Worm (Caenorhabditis elegans): Measurements from ENCODE around the gene slc-25A21.
A peak's percentile ranks its signal among the peaks of the same experiment; 100 is the strongest.

Gene slc-25A21

DNA sequence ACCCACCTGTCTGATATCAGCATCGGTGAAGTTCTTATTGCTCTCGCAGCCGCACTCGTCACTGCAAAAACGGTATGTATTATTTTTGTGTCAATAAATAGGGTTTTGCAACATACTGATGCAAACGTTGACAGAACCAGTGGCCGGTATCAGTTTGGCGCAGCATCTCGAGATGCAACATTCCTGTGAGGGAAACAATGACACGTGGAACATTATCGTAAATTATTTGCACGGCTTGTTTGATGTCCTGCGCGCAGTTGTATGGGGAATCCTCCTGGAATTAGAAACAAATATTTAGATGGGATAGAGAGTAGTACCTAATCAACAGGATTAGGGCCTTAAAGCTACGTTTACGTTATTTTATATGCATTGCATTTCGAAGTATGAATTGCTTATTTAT lies 28.7 kb upstream of the slc-25A21 start:
- TF ChIP-seq dao-5 (tag; optimal IDR thresholded peaks at IDR 0.05) (no peak), W03F9.2 (tag; optimal IDR thresholded peaks at IDR 0.05) (no peak), him-1 (tag; optimal IDR thresholded peaks at IDR 0.05) (no peak)

DNA sequence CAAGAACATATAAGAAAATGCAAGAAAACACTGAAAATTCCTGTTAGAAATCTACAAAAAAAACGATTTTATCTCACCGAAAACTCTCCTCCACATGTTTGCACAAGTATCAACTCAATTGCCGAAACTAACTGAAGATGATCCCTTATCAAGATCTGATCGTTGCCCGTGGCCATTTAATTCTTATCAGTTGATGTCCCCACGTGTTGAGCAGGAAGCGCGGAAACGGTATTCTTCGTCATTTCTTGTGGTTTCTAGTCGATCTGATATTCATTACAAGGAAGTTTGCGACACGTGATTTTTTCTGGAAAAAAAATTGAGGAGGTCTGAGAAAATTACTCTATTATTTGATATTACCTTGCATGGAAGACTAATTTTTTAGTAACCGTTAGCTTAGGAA lies 26.3 kb upstream of the slc-25A21 start, which contains the start of gene F09C8.1:
Gene F09C8.1, minus strand, starts transcription at position 123 of the 400 bp plus-strand sequence.
- TF ChIP-seq dao-5 (tag; optimal IDR thresholded peaks at IDR 0.05) (no peak), W03F9.2 (tag; optimal IDR thresholded peaks at IDR 0.05) (no peak), him-1 (tag; optimal IDR thresholded peaks at IDR 0.05) (no peak)

- no peak for TF ChIP-seq dao-5 (tag; optimal IDR thresholded peaks at IDR 0.05)
- no peak for TF ChIP-seq him-1 (tag; optimal IDR thresholded peaks at IDR 0.05)
- no peak for TF ChIP-seq W03F9.2 (tag; optimal IDR thresholded peaks at IDR 0.05)
Observed at ce11 chrX:16166484-16166883, 23.2 kb upstream of the slc-25A21 start.

DNA sequence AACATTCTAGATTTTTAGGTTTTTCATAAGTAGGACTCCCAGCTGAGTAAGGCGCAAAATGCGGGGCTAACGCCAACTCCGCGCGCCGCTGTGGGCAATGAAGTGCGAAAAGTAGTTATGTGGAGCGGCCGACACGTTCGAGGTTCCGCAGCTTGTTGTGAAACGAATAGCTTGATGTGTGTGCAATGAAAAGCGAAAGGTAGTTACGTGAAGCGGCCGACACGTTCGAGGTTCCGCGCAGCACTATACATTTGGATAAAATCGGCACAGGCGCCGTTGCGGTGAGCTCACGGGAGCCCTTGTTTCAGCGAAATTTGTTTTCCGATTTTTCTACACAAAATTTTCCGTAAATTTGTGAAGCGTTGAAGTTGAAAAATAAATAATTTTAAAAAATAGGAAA lies 22.7 kb upstream of the slc-25A21 start:
- TF ChIP-seq him-1 (tag; optimal IDR thresholded peaks at IDR 0.05) (no peak), dao-5 (tag; optimal IDR thresholded peaks at IDR 0.05) (no peak), W03F9.2 (tag; optimal IDR thresholded peaks at IDR 0.05) (no peak)

DNA sequence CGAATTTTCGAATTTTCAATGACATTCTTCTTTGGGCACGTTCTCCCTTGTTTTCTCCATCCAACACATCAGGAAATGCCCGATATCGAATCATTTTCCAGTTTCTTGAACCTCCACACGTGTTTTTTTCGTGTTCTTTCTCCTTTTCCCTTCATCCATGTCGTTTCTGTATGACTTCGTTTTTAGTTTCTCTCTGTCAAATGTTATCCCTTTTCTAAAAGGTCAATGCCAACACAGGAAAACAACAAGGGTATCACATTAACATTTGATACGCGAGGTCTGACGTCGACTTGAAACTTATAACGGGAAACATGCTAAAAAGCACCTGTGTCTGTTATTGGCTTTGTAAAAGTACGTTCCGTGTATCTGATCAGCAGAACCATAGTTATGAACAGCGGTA lies 16.8 kb upstream of the slc-25A21 start:
- TF ChIP-seq dao-5 (tag; optimal IDR thresholded peaks at IDR 0.05) (no peak), W03F9.2 (tag; optimal IDR thresholded peaks at IDR 0.05) (no peak), him-1 (tag; optimal IDR thresholded peaks at IDR 0.05) (no peak)

DNA sequence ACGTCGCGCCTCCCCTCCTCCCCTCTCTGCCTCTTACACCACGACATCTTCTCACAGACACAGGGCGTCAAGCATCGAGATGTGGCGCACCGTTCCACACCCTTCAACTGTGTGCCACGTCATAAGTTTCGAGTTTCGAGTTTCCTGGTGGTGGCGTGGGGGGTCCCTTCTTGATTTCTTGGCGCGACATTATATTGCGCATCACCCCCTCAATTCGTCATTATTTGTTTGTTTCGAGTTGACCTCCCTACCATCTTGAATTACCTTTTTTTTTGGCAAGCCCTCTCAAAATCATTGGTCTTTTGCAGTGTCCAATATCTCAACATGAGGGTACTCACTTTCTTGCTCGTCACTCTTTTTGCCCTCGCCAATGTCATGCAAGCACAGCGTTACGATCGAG lies 5.6 kb upstream of the slc-25A21 start, which contains the start of gene nlp-67:
Gene nlp-67, plus strand, starts transcription at position 301 of the 400 bp plus-strand sequence.
- TF ChIP-seq dao-5 (tag; optimal IDR thresholded peaks at IDR 0.05) (no peak), him-1 (tag; optimal IDR thresholded peaks at IDR 0.05) (no peak), W03F9.2 (tag; optimal IDR thresholded peaks at IDR 0.05) (no peak)

- TF ChIP-seq W03F9.2 (tag; optimal IDR thresholded peaks at IDR 0.05) (no peak), dao-5 (tag; optimal IDR thresholded peaks at IDR 0.05) (no peak), him-1 (tag; optimal IDR thresholded peaks at IDR 0.05) (no peak)
Observed at ce11 chrX:16192574-16192973, 2.9 kb downstream of the slc-25A21 start.

DNA sequence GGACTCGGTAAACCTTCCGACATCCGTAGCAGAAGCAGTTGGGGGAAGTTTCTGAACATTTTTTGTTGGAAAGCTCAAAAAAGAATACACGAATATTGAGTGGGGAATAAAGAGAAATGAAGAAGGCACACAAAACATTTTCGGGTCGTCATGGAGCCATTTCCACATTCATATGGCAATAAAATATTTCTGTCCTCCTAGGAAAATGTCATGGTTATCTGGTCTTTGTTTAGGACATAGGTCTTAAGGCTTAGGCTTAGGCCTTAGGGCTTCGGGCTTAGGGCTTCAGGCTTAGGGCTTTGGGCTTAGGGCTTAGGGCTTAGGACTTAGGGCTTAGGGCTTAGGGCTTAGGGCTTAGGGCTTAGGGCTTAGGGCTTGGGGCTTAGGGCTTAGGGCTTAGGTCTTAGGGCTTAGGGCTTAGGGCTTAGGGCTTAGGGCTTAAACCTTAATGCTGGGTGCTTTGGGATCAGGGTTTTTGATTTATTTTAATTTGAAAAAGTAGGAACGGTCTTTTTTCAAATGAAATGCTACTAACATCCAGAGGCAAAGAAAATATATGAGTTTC lies 9.6 kb downstream of the slc-25A21 start, which contains the start of gene R11.3:
Gene R11.3, minus strand, starts transcription at position 51 of the 565 bp plus-strand sequence.
- TF ChIP-seq W03F9.2 (tag; optimal IDR thresholded peaks at IDR 0.05) (no peak), dao-5 (tag; optimal IDR thresholded peaks at IDR 0.05) (no peak), him-1 (tag; optimal IDR thresholded peaks at IDR 0.05) (no peak)

ce11 chrX:16202229-16202628 lies 12.6 kb downstream of the slc-25A21 start:
- no peak for TF ChIP-seq dao-5 (tag; optimal IDR thresholded peaks at IDR 0.05)
- no peak for TF ChIP-seq W03F9.2 (tag; optimal IDR thresholded peaks at IDR 0.05)
- TF ChIP-seq him-1 (tag; optimal IDR thresholded peaks at IDR 0.05) = peak; percentile 60

ce11 chrX:16204310-16204709 lies 14.7 kb downstream of the slc-25A21 start:
- TF ChIP-seq W03F9.2 (tag; optimal IDR thresholded peaks at IDR 0.05) (no peak), him-1 (tag; optimal IDR thresholded peaks at IDR 0.05) (no peak), dao-5 (tag; optimal IDR thresholded peaks at IDR 0.05) (no peak)

DNA sequence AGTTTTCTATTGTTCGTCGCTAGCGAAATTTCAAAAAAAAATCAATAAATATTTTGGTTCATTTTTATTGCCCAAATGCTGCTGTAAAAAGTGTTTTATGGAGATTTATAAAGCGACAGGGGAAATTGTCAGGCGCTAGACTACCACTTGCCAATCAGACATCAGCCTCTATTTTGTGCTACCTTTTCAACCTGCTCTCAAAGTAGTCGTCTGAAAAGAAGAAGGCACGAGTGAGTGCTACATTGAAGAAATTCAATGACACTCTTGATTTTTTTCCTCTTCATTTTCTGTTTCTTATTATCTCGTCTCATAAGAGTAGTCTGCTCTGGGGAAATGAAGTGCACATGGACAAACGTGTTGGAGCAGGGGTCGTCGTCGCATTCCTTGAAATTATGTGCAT lies 16.2 kb downstream of the slc-25A21 start:
- TF ChIP-seq dao-5 (tag; optimal IDR thresholded peaks at IDR 0.05) (no peak), W03F9.2 (tag; optimal IDR thresholded peaks at IDR 0.05) (peak; percentile 47), him-1 (tag; optimal IDR thresholded peaks at IDR 0.05) (peak; percentile 70)

DNA sequence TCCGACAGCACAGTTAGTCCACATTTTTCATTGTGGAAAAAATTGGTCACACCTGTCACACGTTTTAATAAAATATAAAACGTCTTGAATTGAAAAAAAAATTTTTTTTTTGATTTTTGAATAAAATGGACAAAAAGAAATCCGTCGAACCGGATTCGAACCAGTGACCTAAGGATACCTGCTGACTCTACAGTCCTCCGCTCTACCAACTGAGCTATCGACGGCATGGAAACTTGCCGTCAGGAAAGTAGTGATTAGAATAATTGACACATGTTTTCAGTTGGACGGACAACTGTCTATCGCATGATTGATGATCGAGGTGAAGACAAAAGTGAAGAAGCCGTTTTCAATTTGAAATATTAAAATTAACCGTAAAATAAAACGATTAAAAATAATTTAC lies 18.5 kb downstream of the slc-25A21 start:
- TF ChIP-seq him-1 (tag; optimal IDR thresholded peaks at IDR 0.05) (no peak), dao-5 (tag; optimal IDR thresholded peaks at IDR 0.05) (no peak), W03F9.2 (tag; optimal IDR thresholded peaks at IDR 0.05) (no peak)

ce11 chrX:16208667-16209066 lies 19.0 kb downstream of the slc-25A21 start:
- TF ChIP-seq dao-5 (tag; optimal IDR thresholded peaks at IDR 0.05) = no peak
- TF ChIP-seq him-1 (tag; optimal IDR thresholded peaks at IDR 0.05) = no peak
- TF ChIP-seq W03F9.2 (tag; optimal IDR thresholded peaks at IDR 0.05) = no peak

- no peak for TF ChIP-seq him-1 (tag; optimal IDR thresholded peaks at IDR 0.05)
- no peak for TF ChIP-seq W03F9.2 (tag; optimal IDR thresholded peaks at IDR 0.05)
- no peak for TF ChIP-seq dao-5 (tag; optimal IDR thresholded peaks at IDR 0.05)
Observed at ce11 chrX:16209122-16209521, 19.5 kb downstream of the slc-25A21 start.

DNA sequence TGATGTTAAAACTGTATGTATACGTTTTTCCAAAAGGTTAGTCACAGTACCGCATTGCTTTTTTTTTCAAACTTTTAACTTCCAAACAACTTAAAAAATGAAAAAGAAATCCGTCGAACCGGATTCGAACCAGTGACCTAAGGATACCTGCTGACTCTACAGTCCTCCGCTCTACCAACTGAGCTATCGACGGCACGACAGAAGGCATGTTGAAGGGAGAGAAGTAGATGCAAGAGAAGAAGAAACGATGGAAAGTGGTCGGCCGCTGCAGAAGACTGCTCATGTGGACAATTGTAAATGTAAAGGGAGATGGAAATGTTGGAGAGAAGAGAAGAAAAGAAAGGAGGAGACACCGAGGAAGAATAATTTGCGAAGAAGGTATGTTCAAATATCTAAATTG lies 20.0 kb downstream of the slc-25A21 start:
- TF ChIP-seq dao-5 (tag; optimal IDR thresholded peaks at IDR 0.05) = peak; percentile 81
- peak; percentile 71 for TF ChIP-seq him-1 (tag; optimal IDR thresholded peaks at IDR 0.05)
- TF ChIP-seq W03F9.2 (tag; optimal IDR thresholded peaks at IDR 0.05) = peak; percentile 42
